Fruit fly (Drosophila melanogaster): ENCODE results near the gene CG33269.

The CG33269 gene

DNA sequence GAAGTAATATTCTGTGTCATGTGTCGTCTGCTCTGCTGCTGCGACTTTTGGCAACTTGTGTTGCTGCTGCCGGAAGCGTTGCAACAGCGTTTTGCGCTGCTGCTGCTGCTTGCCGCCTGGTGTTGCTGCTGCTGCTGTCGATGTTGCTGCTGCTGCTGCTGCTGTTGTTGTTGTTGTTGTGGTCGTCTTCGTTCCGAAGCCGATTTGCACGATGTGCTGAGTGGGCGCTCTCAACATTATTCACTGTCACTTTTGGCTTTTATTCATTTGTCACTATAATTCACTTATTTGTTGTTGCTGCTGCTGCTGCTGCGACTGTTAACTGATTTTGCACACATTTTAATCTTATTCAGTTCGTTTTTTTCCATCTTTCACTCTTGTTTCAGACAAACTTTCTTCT, 39.6 kb downstream of the CG33269 start:
- no peak for TF ChIP-seq h (GFP tag; optimal IDR thresholded peaks at IDR 0.05)
- peak; percentile 94 for TF ChIP-seq Dfd (GFP tag; optimal IDR thresholded peaks at IDR 0.05)
- no peak for TF ChIP-seq CrebA (GFP tag; optimal IDR thresholded peaks at IDR 0.05; ENCODE audit: borderline replicate concordance)

- TF ChIP-seq Vsx2 (GFP tag; optimal IDR thresholded peaks at IDR 0.05; ENCODE audit: partially characterized antibody), result no peak
- no peak for TF ChIP-seq Mio (GFP tag; optimal IDR thresholded peaks at IDR 0.05)
- TF ChIP-seq dl (GFP tag; optimal IDR thresholded peaks at IDR 0.05; ENCODE audit: insufficient read depth in 1 of 2, partially characterized antibody in 2 of 2), result no peak
- no peak for TF ChIP-seq GATAd (GFP tag; optimal IDR thresholded peaks at IDR 0.05)
Observed at dm6 chr3L:11540330-11540702, 41.7 kb downstream of the CG33269 start.

dm6 chr3L:11539511-11540329, 42.3 kb downstream of the CG33269 start:
- TF ChIP-seq sage (GFP tag; optimal IDR thresholded peaks at IDR 0.05) (no peak), foxo (GFP tag; optimal IDR thresholded peaks at IDR 0.05) (no peak), dsf (GFP tag; optimal IDR thresholded peaks at IDR 0.05; ENCODE audit: borderline replicate concordance) (no peak), fru (GFP tag; optimal IDR thresholded peaks at IDR 0.05) (no peak), OdsH (GFP tag; optimal IDR thresholded peaks at IDR 0.05) (no peak), GATAd (GFP tag; optimal IDR thresholded peaks at IDR 0.05) (no peak)

DNA sequence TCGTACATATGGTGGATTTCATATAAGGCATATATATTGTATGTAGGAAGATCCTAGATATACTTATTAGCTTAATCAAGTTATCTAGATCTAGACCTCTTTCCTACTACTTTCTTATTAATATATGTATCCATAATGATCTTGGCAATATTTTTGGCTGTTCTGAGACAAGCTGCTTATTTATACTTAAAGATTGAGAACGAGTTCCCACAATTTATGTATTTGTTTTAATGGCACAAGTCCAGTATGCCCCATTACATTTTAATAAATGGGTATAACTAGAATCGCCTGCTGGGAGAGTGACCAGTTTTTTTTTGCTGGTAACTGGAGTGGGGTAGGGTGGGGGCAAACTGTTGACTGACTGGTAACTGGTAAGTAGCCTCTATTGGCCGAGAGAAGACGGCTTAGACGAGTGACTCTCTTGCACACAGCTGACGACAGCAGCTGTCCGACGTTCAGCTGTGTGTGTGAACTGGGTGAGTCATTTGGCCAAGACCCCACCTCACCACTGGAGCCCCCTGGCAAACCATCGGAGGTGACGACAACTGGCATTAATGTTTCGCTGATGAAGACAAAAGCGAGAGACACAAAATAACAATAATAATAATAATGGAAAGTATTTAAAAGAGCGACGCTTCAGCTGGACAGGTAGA, 45.1 kb downstream of the CG33269 start:
- TF ChIP-seq Jra (GFP tag; optimal IDR thresholded peaks at IDR 0.05), result peak; percentile 4
- TF ChIP-seq jim (GFP tag; optimal IDR thresholded peaks at IDR 0.05), result no peak

DNA sequence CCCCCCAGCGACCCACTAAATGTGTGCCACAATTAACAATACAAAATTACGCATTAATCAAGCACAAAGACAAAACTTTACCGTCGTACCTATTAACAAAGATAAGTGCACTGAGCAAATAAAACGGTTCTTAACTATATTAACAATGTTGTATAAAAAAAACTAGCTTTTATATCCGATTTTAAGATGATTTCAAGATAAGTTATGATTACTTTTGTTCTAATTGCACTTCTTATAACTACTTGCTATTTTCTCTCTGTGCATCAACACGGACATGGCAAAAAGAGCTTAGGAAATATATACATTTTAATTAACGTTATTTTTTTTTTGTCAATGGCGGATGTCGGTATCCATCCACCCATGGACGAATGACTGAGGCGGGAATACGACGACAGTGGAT, 45.9 kb downstream of the CG33269 start:
- TF ChIP-seq h (GFP tag; optimal IDR thresholded peaks at IDR 0.05), result peak; percentile 36
- no peak for TF ChIP-seq N (GFP tag; optimal IDR thresholded peaks at IDR 0.05)
- no peak for TF ChIP-seq jim (GFP tag; optimal IDR thresholded peaks at IDR 0.05)
- peak in 1 of 2 experiments; percentile 21 for TF ChIP-seq foxo (GFP tag; optimal IDR thresholded peaks at IDR 0.05)
- TF ChIP-seq HLH106 (tag; optimal IDR thresholded peaks at IDR 0.05), result peak; percentile 19

DNA sequence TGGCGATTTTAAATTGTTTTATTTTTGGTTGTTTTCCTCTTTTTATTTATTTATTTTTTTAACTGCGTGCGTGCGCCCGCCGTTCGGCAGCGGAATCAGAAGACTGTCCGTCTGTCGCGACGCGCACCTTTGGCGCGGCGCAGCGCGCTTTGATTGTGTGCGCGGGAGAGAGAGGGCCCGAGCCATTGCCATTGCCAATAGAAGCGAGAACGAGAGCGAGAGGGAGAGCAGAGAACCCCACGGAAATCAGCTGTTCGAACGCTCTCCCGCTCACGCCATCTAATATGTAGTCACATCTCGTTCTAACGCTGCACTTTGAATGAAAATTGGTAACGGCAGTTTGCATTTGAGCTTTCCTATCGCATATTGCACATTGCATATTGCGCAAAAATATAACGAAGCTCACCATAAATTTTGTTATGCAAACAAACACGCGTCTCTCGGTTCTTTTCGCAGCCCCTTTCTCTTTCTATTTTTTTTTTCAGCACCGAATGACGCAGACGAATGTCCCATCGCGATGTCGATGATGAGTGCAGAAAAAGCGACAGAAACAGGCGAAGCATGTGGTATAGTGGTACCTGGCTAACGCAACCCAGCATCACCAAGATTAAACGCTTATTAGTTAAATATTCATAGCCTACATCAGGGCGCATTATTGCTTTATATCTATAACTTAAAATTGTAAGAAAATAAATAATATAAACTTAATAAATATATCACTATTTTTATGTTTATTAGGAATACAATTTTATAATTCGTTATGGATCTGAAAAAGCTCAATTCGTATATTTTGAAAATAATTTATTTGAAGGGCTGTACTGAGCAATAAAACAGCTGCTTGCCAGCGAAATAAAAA, 47.4 kb downstream of the CG33269 start:
- TF ChIP-seq usp (GFP tag; optimal IDR thresholded peaks at IDR 0.05) (no peak), Abd-B (GFP tag; optimal IDR thresholded peaks at IDR 0.05) (no peak), CrebA (GFP tag; optimal IDR thresholded peaks at IDR 0.05; ENCODE audit: borderline replicate concordance) (no peak), foxo (GFP tag; optimal IDR thresholded peaks at IDR 0.05) (peak in 1 of 2 experiments; percentile 15), psq (GFP tag; optimal IDR thresholded peaks at IDR 0.05) (peak; percentile 30), HLH106 (tag; optimal IDR thresholded peaks at IDR 0.05) (peak; percentile 31), rgr (GFP tag; optimal IDR thresholded peaks at IDR 0.05) (peak; percentile 39), h (GFP tag; optimal IDR thresholded peaks at IDR 0.05) (peak; percentile 42), N (GFP tag; optimal IDR thresholded peaks at IDR 0.05) (peak; percentile 18), Dif (GFP tag; optimal IDR thresholded peaks at IDR 0.05; ENCODE audit: partially characterized antibody) (peak; percentile 92), Rel (GFP tag; optimal IDR thresholded peaks at IDR 0.05) (no peak), Rel (tag; optimal IDR thresholded peaks at IDR 0.05) (peak; percentile 34), Hr83 (GFP tag; optimal IDR thresholded peaks at IDR 0.05; ENCODE audit: poor library complexity, severe bottlenecking) (peak; percentile 8), Sp1 (GFP tag; optimal IDR thresholded peaks at IDR 0.05) (peak; percentile 4), OdsH (GFP tag; optimal IDR thresholded peaks at IDR 0.05) (peak; percentile 34), Vsx2 (GFP tag; optimal IDR thresholded peaks at IDR 0.05; ENCODE audit: partially characterized antibody) (peak; percentile 50), Jra (GFP tag; optimal IDR thresholded peaks at IDR 0.05) (no peak), dl (GFP tag; optimal IDR thresholded peaks at IDR 0.05; ENCODE audit: insufficient read depth in 1 of 2, partially characterized antibody in 2 of 2) (peak; percentile 46 to 79)
